Worm (Caenorhabditis elegans) whole organism, L4 larva: ENCODE measurements around the gene Y49F6B.14.

Source experiments
- D1046.2 ChIP-seq: fragments of 200-800 bp; sonication (Bioruptor generic); IDR thresholded peaks from 2 replicates; pipeline ENCODE4 v1.3.6; 2022; ENCODE audit warnings: missing genetic modification characterization, missing compliant biosample characterization
- F10B5.3 ChIP-seq: sonication (generic microtip); optimal IDR thresholded peaks from 2 replicates; lab custom pipeline; 2016; ENCODE audit warnings: mild to moderate bottlenecking, missing genetic modification characterization, missing compliant biosample characterization
- F26F4.8 ChIP-seq: fragments of 200-800 bp; sonication (Bioruptor generic); conservative IDR thresholded peaks from 2 replicates; pipeline ENCODE4 v1.3.6; 2022; ENCODE audit warnings: missing genetic modification characterization, missing compliant biosample characterization
- T26A8.4 ChIP-seq: fragments of 200-800 bp; sonication (Bioruptor generic); IDR thresholded peaks from 2 replicates; pipeline ENCODE4 v1.3.6; 2022; ENCODE audit warnings: missing genetic modification characterization, missing compliant biosample characterization
- Y48G9A.11 ChIP-seq: fragments of 200-800 bp; sonication (Bioruptor generic); IDR thresholded peaks from 2 replicates; pipeline ENCODE4 v1.3.6; 2022; ENCODE audit warnings: missing genetic modification reagents, missing genetic modification characterization, missing compliant biosample characterization
- Y75B8A.6 ChIP-seq: fragments of 200-800 bp; sonication (Bioruptor generic); IDR thresholded peaks from 2 replicates; pipeline ENCODE4 v1.3.6; 2022; ENCODE audit warnings: missing genetic modification reagents, missing genetic modification characterization, missing compliant biosample characterization
- aly-2 ChIP-seq: sonication (generic microtip); optimal IDR thresholded peaks from 2 replicates; lab custom pipeline; 2018; ENCODE audit warnings: missing biosample characterization, missing genetic modification characterization
- attf-4 ChIP-seq: sonication (generic microtip); optimal IDR thresholded peaks from 3 replicates; lab custom pipeline; 2017; ENCODE audit warnings: missing biosample characterization, missing genetic modification characterization
- ceh-20 ChIP-seq: fragments of 200-800 bp; sonication (Bioruptor generic); IDR thresholded peaks from 2 replicates; pipeline ENCODE4 v1.3.6; 2022; ENCODE audit warnings: missing genetic modification reagents, missing genetic modification characterization, missing compliant biosample characterization
- ceh-32 ChIP-seq: sonication (generic microtip); optimal IDR thresholded peaks from 2 replicates; lab custom pipeline; 2016; ENCODE audit warnings: mild to moderate bottlenecking, missing genetic modification characterization, missing compliant biosample characterization; ENCODE audit not compliant: poor library complexity
- ceh-62 ChIP-seq: sonication (generic microtip); optimal IDR thresholded peaks from 2 replicates; lab custom pipeline; 2017; ENCODE audit warnings: missing biosample characterization, missing genetic modification characterization
- ces-1 ChIP-seq: fragments of 150-350 bp; sonication (generic microtip); optimal IDR thresholded peaks from 4 replicates; lab custom pipeline; 2014; ENCODE audit warnings: missing biosample characterization, missing genetic modification reagents, missing genetic modification characterization
- ctbp-1 ChIP-seq: fragments of 200-800 bp; sonication (Bioruptor generic); IDR thresholded peaks from 2 replicates; pipeline ENCODE4 v1.3.6; 2022; ENCODE audit warnings: missing genetic modification reagents, missing genetic modification characterization, missing compliant biosample characterization
- daf-12 ChIP-seq: fragments of 150-350 bp; optimal IDR thresholded peaks from 2 replicates; lab custom pipeline; 2014; ENCODE audit warnings: missing biosample characterization, missing genetic modification reagents, missing genetic modification characterization
- daf-8 ChIP-seq: fragments of 200-800 bp; sonication (Bioruptor generic); IDR thresholded peaks from 2 replicates; pipeline ENCODE4 v1.3.6; 2022; ENCODE audit warnings: missing genetic modification characterization, missing compliant biosample characterization
- dmd-8 ChIP-seq: fragments of 200-800 bp; sonication (Bioruptor generic); IDR thresholded peaks from 2 replicates; pipeline ENCODE4 v1.3.6; 2022; ENCODE audit warnings: missing genetic modification characterization, missing compliant biosample characterization
- dpl-1 ChIP-seq: fragments of 150-350 bp; optimal IDR thresholded peaks from 2 replicates; lab custom pipeline; 2014; ENCODE audit warnings: missing biosample characterization, missing genetic modification reagents, missing genetic modification characterization
- fkh-10 ChIP-seq: fragments of 150-350 bp; optimal IDR thresholded peaks from 2 replicates; lab custom pipeline; 2014; ENCODE audit warnings: missing biosample characterization, missing genetic modification reagents, missing genetic modification characterization
- hif-1 ChIP-seq, 2 experiments: sonication (generic microtip); optimal IDR thresholded peaks; 2 replicates each; lab custom pipeline; 2016 to 2017; ENCODE audit warnings: missing compliant biosample characterization in 2 of 2, missing genetic modification characterization in 2 of 2, missing genetic modification reagents in 2 of 2, missing genotype in 2 of 2, mild to moderate bottlenecking in 1 of 2
- hlh-11 ChIP-seq: fragments of 200-800 bp; sonication (Bioruptor generic); optimal IDR thresholded peaks from 2 replicates; lab custom pipeline; 2018; ENCODE audit warnings: mild to moderate bottlenecking, missing genetic modification characterization, missing compliant biosample characterization
- jun-1 ChIP-seq: fragments of 150-350 bp; optimal IDR thresholded peaks from 2 replicates; lab custom pipeline; 2014; ENCODE audit warnings: missing biosample characterization, missing genetic modification reagents, missing genetic modification characterization
- lin-1 ChIP-seq: fragments of 200-800 bp; sonication (Bioruptor generic); IDR thresholded peaks from 2 replicates; pipeline ENCODE4 v1.3.6; 2022; ENCODE audit warnings: missing genetic modification reagents, missing genetic modification characterization, missing compliant biosample characterization
- lin-15B ChIP-seq: fragments of 150-350 bp; sonication (generic microtip); optimal IDR thresholded peaks from 3 replicates; lab custom pipeline; 2014; ENCODE audit warnings: missing biosample characterization, missing genetic modification characterization
- lin-29 ChIP-seq: fragments of 200-800 bp; sonication (Bioruptor generic); IDR thresholded peaks from 2 replicates; pipeline ENCODE4 v1.3.6; 2022; ENCODE audit warnings: missing genetic modification reagents, missing genetic modification characterization, missing compliant biosample characterization
- madf-5 ChIP-seq, 2 experiments: fragments of 200-800 bp; sonication (Bioruptor generic); IDR thresholded peaks; 2 replicates each; pipeline ENCODE4 v1.3.6; 2022; ENCODE audit warnings: missing compliant biosample characterization in 2 of 2, missing genetic modification characterization in 2 of 2
- mdl-1 ChIP-seq, 2 experiments: fragments of 150-350 bp in 1 of 2; sonication (generic microtip) in 1 of 2; optimal IDR thresholded peaks; 2 replicates each; lab custom pipeline; 2014 to 2017; ENCODE audit warnings: missing biosample characterization in 2 of 2, missing genetic modification characterization in 2 of 2
- mes-2 ChIP-seq: sonication (generic microtip); optimal IDR thresholded peaks from 2 replicates; lab custom pipeline; 2016; ENCODE audit warnings: missing genotype, mild to moderate bottlenecking, missing genetic modification characterization, missing compliant biosample characterization; ENCODE audit not compliant: poor library complexity, severe bottlenecking
- mxl-2 ChIP-seq: fragments of 200-800 bp; sonication (Bioruptor generic); conservative IDR thresholded peaks from 2 replicates; pipeline ENCODE4 v1.3.6; 2022; ENCODE audit warnings: missing genetic modification reagents, missing genetic modification characterization, missing compliant biosample characterization
- nhr-11 ChIP-seq: fragments of 150-350 bp; optimal IDR thresholded peaks from 2 replicates; lab custom pipeline; 2014; ENCODE audit warnings: missing biosample characterization, missing genetic modification characterization
- nhr-41 ChIP-seq: fragments of 200-800 bp; sonication (Bioruptor generic); IDR thresholded peaks from 2 replicates; pipeline ENCODE4 v1.3.6; 2022; ENCODE audit warnings: missing genetic modification reagents, missing genetic modification characterization, missing compliant biosample characterization
- nhr-6 ChIP-seq: fragments of 150-350 bp; optimal IDR thresholded peaks from 2 replicates; lab custom pipeline; 2014; ENCODE audit warnings: missing biosample characterization, missing genetic modification characterization
- pha-4 ChIP-seq, 2 experiments: fragments of 150-350 bp in 1 of 2; fragments of 200-800 bp in 1 of 2; sonication (Bioruptor generic) in 1 of 2; IDR thresholded peaks in 1 of 2; optimal IDR thresholded peaks in 1 of 2; 2 replicates each; pipeline versions ENCODE4 v1.3.6 to Lab custom; 2014 to 2022; ENCODE audit warnings: missing genetic modification characterization in 2 of 2, missing genetic modification reagents in 2 of 2, missing biosample characterization in 1 of 2, missing compliant biosample characterization in 1 of 2
- php-3 ChIP-seq: fragments of 200-800 bp; sonication (Bioruptor generic); IDR thresholded peaks from 2 replicates; pipeline ENCODE4 v1.3.6; 2022; ENCODE audit warnings: missing genetic modification reagents, missing genetic modification characterization, missing compliant biosample characterization
- pqm-1 ChIP-seq: sonication (generic microtip); optimal IDR thresholded peaks from 2 replicates; lab custom pipeline; 2017; ENCODE audit warnings: missing biosample characterization, missing genetic modification characterization
- saeg-2 ChIP-seq: fragments of 200-800 bp; sonication (Bioruptor generic); IDR thresholded peaks from 2 replicates; pipeline ENCODE4 v1.3.6; 2022; ENCODE audit warnings: missing genetic modification reagents, missing genetic modification characterization, missing compliant biosample characterization
- set-16 ChIP-seq: fragments of 200-800 bp; sonication (Bioruptor generic); IDR thresholded peaks from 2 replicates; pipeline ENCODE4 v1.3.6; 2022; ENCODE audit warnings: missing genetic modification reagents, missing genetic modification characterization, missing compliant biosample characterization
- skn-1 ChIP-seq: fragments of 150-350 bp; optimal IDR thresholded peaks from 2 replicates; lab custom pipeline; 2014; ENCODE audit warnings: missing biosample characterization, missing genetic modification characterization
- snpc-1.2 ChIP-seq: fragments of 200-800 bp; sonication (Bioruptor generic); IDR thresholded peaks from 2 replicates; pipeline ENCODE4 v1.3.6; 2022; ENCODE audit warnings: missing genetic modification reagents, missing genetic modification characterization, missing compliant biosample characterization
- snpc-4 ChIP-seq: fragments of 150-350 bp; optimal IDR thresholded peaks from 2 replicates; lab custom pipeline; 2014; ENCODE audit warnings: missing biosample characterization, missing genetic modification characterization
- spr-3 ChIP-seq: fragments of 200-800 bp; sonication (Bioruptor generic); optimal IDR thresholded peaks from 2 replicates; lab custom pipeline; 2018; ENCODE audit warnings: mild to moderate bottlenecking, missing genetic modification characterization, missing compliant biosample characterization
- unc-39 ChIP-seq: sonication (generic microtip); optimal IDR thresholded peaks from 2 replicates; lab custom pipeline; 2017; ENCODE audit warnings: missing biosample characterization, missing genetic modification characterization
- vab-7 ChIP-seq: fragments of 200-800 bp; sonication (Bioruptor generic); IDR thresholded peaks from 2 replicates; pipeline ENCODE4 v1.3.6; 2022; ENCODE audit warnings: missing genetic modification reagents, missing genetic modification characterization, missing compliant biosample characterization
- zag-1 ChIP-seq: fragments of 150-350 bp; optimal IDR thresholded peaks from 2 replicates; lab custom pipeline; 2014; ENCODE audit warnings: missing biosample characterization, missing genetic modification characterization
- zfp-3 ChIP-seq: fragments of 200-800 bp; sonication (Bioruptor generic); conservative IDR thresholded peaks from 2 replicates; pipeline ENCODE4 v1.3.6; 2022; ENCODE audit warnings: missing genetic modification reagents, missing genetic modification characterization, missing compliant biosample characterization
- zip-2 ChIP-seq: fragments of 150-350 bp; optimal IDR thresholded peaks from 2 replicates; lab custom pipeline; 2014; ENCODE audit warnings: missing biosample characterization, missing genetic modification characterization

The Y49F6B.14 gene

ce11 chrII:3520988-3521850, 5.9 kb upstream of the Y49F6B.14 start, which contains the start of gene W09G10.9 (continued):
- 0 out of 2 replicates have a peak, but pooled peaks have one; percentile 23 for TF ChIP-seq F26F4.8
- 0 out of 2 replicates have a peak, but pooled peaks have one; percentile 22 for TF ChIP-seq snpc-1.2 (GFP tag; lab: Robert Waterston, UW)
- peak in 1 of 2 experiments; percentile 25 for TF ChIP-seq hif-1 (tag; optimal IDR thresholded peaks at IDR 0.05; lab: Kevin White, UChicago)
- 0 out of 2 replicates have a peak, but pooled peaks have one; percentile 42 for TF ChIP-seq php-3 (GFP tag; lab: Robert Waterston, UW)
- TF ChIP-seq F10B5.3 (tag; lab: Kevin White, UChicago) = no peak
- TF ChIP-seq mdl-1 (tag; optimal IDR thresholded peaks at IDR 0.05; lab: Kevin White, UChicago) = peak in 1 of 2 experiments; percentile 28
- TF ChIP-seq daf-8 (GFP tag; lab: Robert Waterston, UW) = 0 out of 2 replicates have a peak, but pooled peaks have one; percentile 47
- TF ChIP-seq zag-1 (tag; lab: Kevin White, UChicago) = no peak
- TF ChIP-seq ceh-32 = no peak
- peak; percentile 87 for TF ChIP-seq dmd-8 (GFP tag; lab: Robert Waterston, UW)
- no peak for TF ChIP-seq lin-15B
- TF ChIP-seq mxl-2 (GFP tag; lab: Robert Waterston, UW) = no peak; the same call in 1 of the 2 replicates
- TF ChIP-seq unc-39 (tag; lab: Kevin White, UChicago) = no peak
- no peak for TF ChIP-seq nhr-6 (tag; lab: Kevin White, UChicago)
- 0 out of 2 replicates have a peak, but pooled peaks have one; percentile 11 for TF ChIP-seq nhr-41 (GFP tag; lab: Robert Waterston, UW)
- no peak for TF ChIP-seq ces-1
- TF ChIP-seq spr-3 = peak; percentile 9
- peak; percentile 85 for TF ChIP-seq mes-2 (tag; lab: Kevin White, UChicago)
- no peak for TF ChIP-seq aly-2 (tag; lab: Kevin White, UChicago)
- TF ChIP-seq attf-4 (tag; lab: Kevin White, UChicago) = no peak
- no peak for TF ChIP-seq ceh-62 (tag; lab: Kevin White, UChicago)

DNA sequence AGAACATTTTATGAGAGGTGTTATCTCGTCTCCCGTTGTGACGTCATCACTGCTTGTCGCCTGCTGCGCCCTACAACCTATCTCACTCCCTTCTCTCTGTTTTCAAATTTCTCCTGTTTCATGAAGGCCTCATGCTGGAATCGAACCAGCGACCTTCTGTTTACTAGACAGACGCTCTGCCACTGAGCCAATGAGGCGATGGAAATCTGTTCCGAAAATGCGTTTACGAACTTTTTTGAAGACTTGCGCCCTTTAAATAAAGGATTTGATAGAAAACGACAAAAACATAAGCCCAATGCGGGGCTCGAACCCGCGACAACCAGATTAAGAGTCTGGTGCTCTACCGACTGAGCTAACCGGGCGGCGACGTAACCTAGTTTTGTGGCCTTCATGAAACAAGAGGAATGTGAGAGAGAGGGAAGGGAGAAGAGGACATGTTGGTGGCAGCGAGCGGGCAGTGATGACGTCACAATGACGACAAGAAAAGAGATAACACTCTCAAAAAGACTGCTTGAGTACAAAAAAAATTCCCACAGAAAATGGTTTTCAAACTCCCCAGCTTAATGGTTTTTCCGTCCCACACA, 3.8 kb upstream of the Y49F6B.14 start, which contains the start of gene clec-126:
TSS of gene clec-126 (plus strand) at position 534 of the 584 bp plus-strand sequence.
- TF ChIP-seq pha-4 (GFP tag; IDR thresholded peaks at IDR 0.05; lab: Robert Waterston, UW) (peak; percentile 74; the same call in 1 of the 2 replicates), pha-4 (tag; optimal IDR thresholded peaks at IDR 0.05; lab: Kevin White, UChicago) (peak; percentile 27), mes-2 (tag; lab: Kevin White, UChicago) (peak; percentile 58), pqm-1 (tag; lab: Kevin White, UChicago) (no peak), vab-7 (GFP tag; lab: Robert Waterston, UW) (peak; percentile 80), saeg-2 (GFP tag; lab: Robert Waterston, UW) (no peak), fkh-10 (GFP tag; lab: Kevin White, UChicago) (peak; percentile 30), spr-3 (peak; percentile 38), mdl-1 (tag; optimal IDR thresholded peaks at IDR 0.05; lab: Kevin White, UChicago) (peak in 1 of 2 experiments; percentile 11), set-16 (peak; percentile 43; the same call in 1 of the 2 replicates), T26A8.4 (GFP tag; lab: Robert Waterston, UW) (peak; percentile 80), nhr-11 (tag; lab: Kevin White, UChicago) (no peak), ces-1 (no peak), snpc-4 (tag; lab: Kevin White, UChicago) (peak; percentile 12), lin-1 (GFP tag; lab: Robert Waterston, UW) (no peak), zag-1 (tag; lab: Kevin White, UChicago) (no peak), zfp-3 (GFP tag; lab: Robert Waterston, UW) (0 out of 2 replicates have a peak, but pooled peaks have one; percentile 11), Y48G9A.11 (peak; percentile 73), Y75B8A.6 (GFP tag; lab: Robert Waterston, UW) (no peak; the same call in 1 of the 2 replicates), ceh-20 (GFP tag; lab: Robert Waterston, UW) (peak; percentile 64), zip-2 (tag; lab: Kevin White, UChicago) (peak; percentile 65), madf-5 (GFP tag; IDR thresholded peaks at IDR 0.05; lab: Robert Waterston, UW) (0 out of 4 replicates have a peak, but pooled peaks of 1 of the 2 experiments have one; percentile 65), dpl-1 (peak; percentile 47), hlh-11 (tag; lab: Kevin White, UChicago) (peak; percentile 84), skn-1 (tag; lab: Kevin White, UChicago) (no peak), aly-2 (tag; lab: Kevin White, UChicago) (no peak), ctbp-1 (GFP tag; lab: Robert Waterston, UW) (peak; percentile 74), jun-1 (tag; lab: Kevin White, UChicago) (peak; percentile 60), lin-29 (0 out of 2 replicates have a peak, but pooled peaks have one; percentile 10), daf-12 (tag; lab: Kevin White, UChicago) (no peak), D1046.2 (GFP tag; lab: Robert Waterston, UW) (peak; percentile 73; the same call in 1 of the 2 replicates)
